Worm (Caenorhabditis elegans) whole organism, L1 larva: ENCODE data around the gene glb-31.
A peak's percentile ranks its signal among the peaks of the same experiment; 100 is the strongest.

Source experiments
- ces-1 ChIP-seq: fragments of 150-350 bp; optimal IDR thresholded peaks from 2 replicates; lab custom pipeline; 2014; ENCODE audit warnings: missing biosample characterization, missing genetic modification reagents, missing genetic modification characterization
- efl-1 ChIP-seq, 4 experiments: fragments of 150-350 bp; optimal IDR thresholded peaks in 3 of 4; peaks in 1 of 4; 1 replicate in 1 of 4; 2 replicates in 3 of 4; lab custom pipeline; 2014; ENCODE audit warnings: missing biosample characterization in 2 of 4, missing genetic modification characterization in 2 of 4, missing genetic modification reagents in 2 of 4
- fos-1 ChIP-seq: fragments of 150-350 bp; optimal IDR thresholded peaks from 2 replicates; lab custom pipeline; 2014; ENCODE audit warnings: missing biosample characterization, missing genetic modification characterization
- hlh-4 ChIP-seq: sonication (generic microtip); optimal IDR thresholded peaks from 2 replicates; lab custom pipeline; 2016; ENCODE audit warnings: mild to moderate bottlenecking, missing genetic modification characterization, missing compliant biosample characterization
- jun-1 ChIP-seq: fragments of 150-350 bp; optimal IDR thresholded peaks from 2 replicates; lab custom pipeline; 2014; ENCODE audit warnings: missing biosample characterization, missing genetic modification reagents, missing genetic modification characterization
- lir-3 ChIP-seq: sonication (generic microtip); optimal IDR thresholded peaks from 2 replicates; lab custom pipeline; 2016; ENCODE audit warnings: mild to moderate bottlenecking, missing genetic modification characterization, moderate library complexity, missing compliant biosample characterization; ENCODE audit not compliant: poor library complexity
- mep-1 ChIP-seq: fragments of 150-350 bp; optimal IDR thresholded peaks from 2 replicates; lab custom pipeline; 2014; ENCODE audit warnings: missing biosample characterization, missing genetic modification characterization
- nhr-237 ChIP-seq: fragments of 150-350 bp; optimal IDR thresholded peaks from 2 replicates; lab custom pipeline; 2014; ENCODE audit warnings: missing biosample characterization, missing genetic modification characterization
- snpc-4 ChIP-seq: fragments of 150-350 bp; optimal IDR thresholded peaks from 2 replicates; lab custom pipeline; 2014; ENCODE audit warnings: missing biosample characterization, missing genetic modification characterization
- sptf-1 ChIP-seq: fragments of 150-350 bp; optimal IDR thresholded peaks from 2 replicates; lab custom pipeline; 2014; ENCODE audit warnings: missing biosample characterization, missing genetic modification characterization
- unc-130 ChIP-seq: fragments of 150-350 bp; optimal IDR thresholded peaks from 2 replicates; lab custom pipeline; 2017; ENCODE audit warnings: missing biosample characterization, missing genetic modification characterization, inconsistent platforms
- ztf-11 ChIP-seq, 2 experiments: sonication (generic microtip); optimal IDR thresholded peaks; 2 replicates each; lab custom pipeline; 2016 to 2017; ENCODE audit warnings: missing genetic modification characterization in 2 of 2, missing biosample characterization in 1 of 2, missing compliant biosample characterization in 1 of 2

DNA sequence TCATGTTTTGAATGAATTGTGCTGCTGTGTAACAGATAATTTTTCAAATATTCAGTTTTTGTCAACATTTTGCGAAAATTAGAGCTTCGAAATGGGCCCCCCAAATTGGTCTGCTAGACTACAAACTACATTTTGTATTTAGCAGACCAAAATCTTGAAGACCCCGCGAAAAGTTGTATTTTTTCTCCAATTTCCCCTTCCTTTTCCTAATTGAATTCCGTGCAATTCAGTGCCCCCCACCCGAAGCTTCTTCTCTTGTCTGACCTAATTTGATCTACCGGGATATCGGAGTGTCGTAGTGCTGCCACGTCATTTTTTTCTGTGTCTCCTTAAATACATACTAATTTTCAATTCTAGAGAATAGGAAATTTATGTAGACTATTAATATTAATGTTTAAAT is 22.6 kb upstream of the glb-31 start:
- TF ChIP-seq lir-3 (tag; lab: Kevin White, UChicago) = no peak
- TF ChIP-seq sptf-1 (tag; lab: Kevin White, UChicago) = no peak
- no peak for TF ChIP-seq unc-130 (tag; lab: Kevin White, UChicago)
- TF ChIP-seq efl-1 (optimal IDR thresholded peaks at IDR 0.05; lab: Kevin White, UChicago) = no peak
- TF ChIP-seq efl-1 (GFP tag; optimal IDR thresholded peaks at IDR 0.05 in 1 of 2; lab: Kevin White, UChicago) = peak in 1 of 2 experiments; percentile 90
- no peak for TF ChIP-seq ztf-11 (tag; optimal IDR thresholded peaks at IDR 0.05; lab: Kevin White, UChicago)
- no peak for TF ChIP-seq mep-1 (tag; lab: Kevin White, UChicago)
- TF ChIP-seq fos-1 (tag; lab: Kevin White, UChicago) = no peak
- no peak for TF ChIP-seq ces-1 (GFP tag; lab: Kevin White, UChicago)
- TF ChIP-seq nhr-237 = no peak
- TF ChIP-seq jun-1 = no peak
- TF ChIP-seq snpc-4 (tag; lab: Kevin White, UChicago) = no peak
- TF ChIP-seq hlh-4 (tag; lab: Kevin White, UChicago) = no peak
